Fruit fly (Drosophila melanogaster): ENCODE measurements around the gene CG42704.

DNA sequence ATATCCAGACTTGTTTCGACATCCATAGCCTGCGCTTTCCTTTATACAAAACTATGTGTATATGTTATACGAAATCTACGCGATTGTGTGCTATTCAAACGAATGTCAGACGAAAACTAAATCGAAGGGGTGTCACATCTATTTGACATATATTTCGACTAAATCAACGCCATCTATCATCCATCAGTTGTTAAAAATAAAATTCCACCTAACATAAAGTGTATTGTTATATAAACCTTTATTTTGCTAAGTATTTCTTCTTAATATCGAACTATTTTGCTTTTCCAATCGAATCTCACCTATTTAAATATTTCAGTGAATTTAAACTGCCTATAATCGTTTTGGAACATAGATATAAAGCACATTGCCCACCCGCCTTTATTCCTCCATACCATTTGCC lies 9.4 kb upstream of the CG42704 start, which contains the start of gene CG15035:
- TF ChIP-seq CG8290 (GFP tag; optimal IDR thresholded peaks at IDR 0.05) (no peak), CG8290 (tag; optimal IDR thresholded peaks at IDR 0.05) (no peak), zfh2 (GFP tag; optimal IDR thresholded peaks at IDR 0.05) (no peak), CG5245 (GFP tag; optimal IDR thresholded peaks at IDR 0.05) (no peak)
